Fruit fly (Drosophila melanogaster) whole organism, embryonic: ENCODE results near the gene Dyrk2.

Source experiments
- Aef1 ChIP-seq: fragments of 200-800 bp; sonication (Bioruptor generic); IDR thresholded peaks from 3 replicates; pipeline ENCODE4 v1.3.6; 2022; ENCODE audit warnings: missing biosample characterization, missing genetic modification characterization
- CG10209 ChIP-seq: fragments of 200-800 bp; sonication (Bioruptor generic); optimal IDR thresholded peaks from 3 replicates; lab custom pipeline; 2017; ENCODE audit warnings: missing biosample characterization, mild to moderate bottlenecking, missing genetic modification characterization, missing genetic modification reagents
- CG12659 ChIP-seq: fragments of 200-800 bp; sonication (Bioruptor generic); optimal IDR thresholded peaks from 3 replicates; lab custom pipeline; 2017; ENCODE audit warnings: mild to moderate bottlenecking, missing biosample characterization, missing genetic modification reagents, missing genetic modification characterization
- CG15601 ChIP-seq: fragments of 200-800 bp; sonication (Bioruptor generic); optimal IDR thresholded peaks from 3 replicates; lab custom pipeline; 2019; ENCODE audit warnings: missing biosample characterization, mild to moderate bottlenecking, missing genetic modification characterization, moderate library complexity
- CG18619 ChIP-seq: fragments of 200-800 bp; sonication (Bioruptor generic); optimal IDR thresholded peaks from 3 replicates; lab custom pipeline; 2017; ENCODE audit warnings: missing biosample characterization, mild to moderate bottlenecking, missing genetic modification characterization
- CG2202 ChIP-seq: fragments of 200-800 bp; sonication (Bioruptor generic); optimal IDR thresholded peaks from 2 replicates; lab custom pipeline; 2018; ENCODE audit warnings: missing biosample characterization, mild to moderate bottlenecking, missing genetic modification characterization
- CG31224 ChIP-seq: fragments of 200-800 bp; sonication (Bioruptor generic); IDR thresholded peaks from 2 replicates; pipeline ENCODE4 v1.3.6; 2022; ENCODE audit warnings: missing biosample characterization, missing genetic modification characterization
- CG43689 ChIP-seq: fragments of 200-800 bp; sonication (Bioruptor generic); IDR thresholded peaks from 2 replicates; pipeline ENCODE4 v1.3.6; 2022; ENCODE audit warnings: missing biosample characterization, missing genetic modification characterization
- CG4424 ChIP-seq: fragments of 200-800 bp; sonication (Bioruptor generic); optimal IDR thresholded peaks from 3 replicates; lab custom pipeline; 2016; ENCODE audit warnings: missing biosample characterization, missing genetic modification characterization
- CG4730 ChIP-seq: fragments of 200-800 bp; sonication (Bioruptor generic); IDR thresholded peaks from 2 replicates; pipeline ENCODE4 v1.3.6; 2022; ENCODE audit warnings: missing biosample characterization, missing genetic modification characterization
- CG6254 ChIP-seq: fragments of 200-800 bp; sonication (Bioruptor generic); optimal IDR thresholded peaks from 3 replicates; lab custom pipeline; 2017; ENCODE audit warnings: mild to moderate bottlenecking, missing biosample characterization, missing genetic modification reagents, missing genetic modification characterization
- CG7271 ChIP-seq: fragments of 200-800 bp; sonication (Bioruptor generic); optimal IDR thresholded peaks from 2 replicates; lab custom pipeline; 2018; ENCODE audit warnings: missing biosample characterization, mild to moderate bottlenecking, missing genetic modification characterization, moderate library complexity
- CG9797 ChIP-seq: fragments of 200-800 bp; sonication (Bioruptor generic); optimal IDR thresholded peaks from 3 replicates; lab custom pipeline; 2018; ENCODE audit warnings: missing biosample characterization, mild to moderate bottlenecking, missing genetic modification characterization
- CG9876 ChIP-seq: fragments of 200-800 bp; sonication (Bioruptor generic); optimal IDR thresholded peaks from 2 replicates; lab custom pipeline; 2016; ENCODE audit warnings: missing biosample characterization, missing genetic modification characterization
- D ChIP-seq, 2 experiments: fragments of 200-800 bp in 1 of 2; fragments of >200 bp in 1 of 2; sonication (Bioruptor generic) in 1 of 2; optimal IDR thresholded peaks; 2 replicates in 1 of 2; 3 replicates in 1 of 2; lab custom pipeline; 2017; ENCODE audit warnings: mild to moderate bottlenecking in 1 of 2, missing biosample characterization in 1 of 2, missing genetic modification characterization in 1 of 2, missing genetic modification reagents in 1 of 2
- Dbx ChIP-seq: fragments of 200-800 bp; sonication (Bioruptor generic); IDR thresholded peaks from 3 replicates; pipeline ENCODE4 v1.3.6; 2022; ENCODE audit warnings: missing biosample characterization, missing genetic modification characterization
- Dek ChIP-seq: fragments of 200-800 bp; sonication (Bioruptor generic); optimal IDR thresholded peaks from 3 replicates; lab custom pipeline; 2019; ENCODE audit warnings: missing biosample characterization, mild to moderate bottlenecking, missing genetic modification characterization, moderate library complexity
- Doc3 ChIP-seq: fragments of 200-800 bp; sonication (Bioruptor generic); IDR thresholded peaks from 3 replicates; pipeline ENCODE4 v1.3.6; 2022; ENCODE audit warnings: missing biosample characterization, missing genetic modification characterization; ENCODE audit not compliant: partially characterized antibody
- Ets65A ChIP-seq: fragments of 200-800 bp; sonication (Bioruptor generic); peaks from one replicate; lab custom pipeline; 2016; ENCODE audit warnings: missing biosample characterization, missing genetic modification characterization
- HLH4C ChIP-seq: fragments of 200-800 bp; sonication (Bioruptor generic); IDR thresholded peaks from 3 replicates; pipeline ENCODE4 v1.3.6; 2022; ENCODE audit warnings: missing biosample characterization, missing genetic modification characterization; ENCODE audit not compliant: partially characterized antibody
- Hr78 ChIP-seq, 2 experiments: fragments of 200-800 bp in 1 of 2; fragments of >200 bp in 1 of 2; sonication (Bioruptor generic) in 1 of 2; optimal IDR thresholded peaks; 2 replicates each; lab custom pipeline; 2017 to 2019; ENCODE audit warnings: missing biosample characterization in 2 of 2, missing genetic modification characterization in 2 of 2, mild to moderate bottlenecking in 1 of 2, moderate library complexity in 1 of 2
- Jarid2 ChIP-seq: fragments of 200-800 bp; sonication (Bioruptor generic); optimal IDR thresholded peaks from 3 replicates; lab custom pipeline; 2017; ENCODE audit warnings: mild to moderate bottlenecking, missing biosample characterization, missing genetic modification reagents, missing genetic modification characterization
- Lhr ChIP-seq: fragments of 200-800 bp; sonication (Bioruptor generic); optimal IDR thresholded peaks from 3 replicates; lab custom pipeline; 2017; ENCODE audit warnings: mild to moderate bottlenecking, missing biosample characterization, missing genetic modification reagents, missing genetic modification characterization
- Lpt ChIP-seq: fragments of >200 bp; optimal IDR thresholded peaks from 2 replicates; lab custom pipeline; 2018; ENCODE audit warnings: missing biosample characterization, missing genetic modification characterization
- Mes4 ChIP-seq: fragments of 200-800 bp; sonication (Bioruptor generic); optimal IDR thresholded peaks from 2 replicates; lab custom pipeline; 2016; ENCODE audit warnings: missing biosample characterization, missing genetic modification characterization
- Neu2 ChIP-seq: fragments of 200-800 bp; sonication (Bioruptor generic); optimal IDR thresholded peaks from 3 replicates; lab custom pipeline; 2016; ENCODE audit warnings: missing biosample characterization, missing genetic modification characterization, borderline replicate concordance
- Taf1 ChIP-seq: fragments of 200-800 bp; sonication (Bioruptor generic); IDR thresholded peaks from 2 replicates; pipeline ENCODE4 v1.3.6; 2022; ENCODE audit warnings: missing biosample characterization, missing genetic modification characterization
- Tbp ChIP-seq: fragments of >200 bp; optimal IDR thresholded peaks from 2 replicates; lab custom pipeline; 2018; ENCODE audit warnings: missing biosample characterization, missing genetic modification characterization
- az2 ChIP-seq: fragments of 200-800 bp; sonication (Bioruptor generic); optimal IDR thresholded peaks from 3 replicates; lab custom pipeline; 2016; ENCODE audit warnings: missing biosample characterization, missing genetic modification characterization
- chif ChIP-seq, 2 experiments: fragments of 200-800 bp; sonication (Bioruptor generic); optimal IDR thresholded peaks; 3 replicates each; lab custom pipeline; 2016; ENCODE audit warnings: missing biosample characterization in 2 of 2, missing genetic modification characterization in 2 of 2
- crc ChIP-seq: fragments of 200-800 bp; sonication (Bioruptor generic); optimal IDR thresholded peaks from 2 replicates; lab custom pipeline; 2016; ENCODE audit warnings: missing biosample characterization, missing genetic modification characterization
- dan ChIP-seq: fragments of 200-800 bp; sonication (Bioruptor generic); IDR thresholded peaks from 2 replicates; pipeline ENCODE4 v1.3.6; 2022; ENCODE audit warnings: missing biosample characterization, missing genetic modification characterization
- gt ChIP-seq: fragments of 200-800 bp; sonication (Bioruptor generic); IDR thresholded peaks from 2 replicates; pipeline ENCODE4 v1.3.6; 2022; ENCODE audit warnings: missing biosample characterization, missing genetic modification characterization
- hb ChIP-seq: fragments of 200-800 bp; sonication (Bioruptor generic); IDR thresholded peaks from 3 replicates; pipeline ENCODE4 v1.3.6; 2022; ENCODE audit warnings: missing biosample characterization, missing genetic modification characterization; ENCODE audit not compliant: partially characterized antibody
- jumu ChIP-seq: fragments of 200-800 bp; sonication (Bioruptor generic); optimal IDR thresholded peaks from 3 replicates; lab custom pipeline; 2016; ENCODE audit warnings: missing biosample characterization, missing genetic modification characterization
- lbe ChIP-seq: fragments of 200-800 bp; sonication (Bioruptor generic); optimal IDR thresholded peaks from 2 replicates; lab custom pipeline; 2016; ENCODE audit warnings: missing biosample characterization, mild to moderate bottlenecking, missing genetic modification characterization
- lilli ChIP-seq: fragments of 200-800 bp; sonication (Bioruptor generic); optimal IDR thresholded peaks from 3 replicates; lab custom pipeline; 2016; ENCODE audit warnings: missing biosample characterization, missing genetic modification characterization
- lov ChIP-seq, 2 experiments: fragments of 200-800 bp in 1 of 2; fragments of >200 bp in 1 of 2; sonication (Bioruptor generic) in 1 of 2; IDR thresholded peaks in 1 of 2; optimal IDR thresholded peaks in 1 of 2; 2 replicates in 1 of 2; 3 replicates in 1 of 2; pipeline versions ENCODE4 v1.3.6 to Lab custom; 2017 to 2022; ENCODE audit warnings: missing biosample characterization in 1 of 2, missing genetic modification characterization in 1 of 2
- mld ChIP-seq: fragments of 200-800 bp; sonication (Bioruptor generic); IDR thresholded peaks from 3 replicates; pipeline ENCODE4 v1.3.6; 2022; ENCODE audit warnings: missing biosample characterization, missing genetic modification characterization; ENCODE audit not compliant: partially characterized antibody
- pan ChIP-seq, 4 experiments: fragments of >200 bp in 3 of 4; fragments of 200-800 bp in 1 of 4; sonication (Bioruptor generic) in 1 of 4; optimal IDR thresholded peaks in 3 of 4; IDR thresholded peaks in 1 of 4; 2 replicates each; pipeline versions ENCODE4 v1.3.6 to Lab custom; 2017 to 2022; ENCODE audit warnings: missing biosample characterization in 2 of 4, missing genetic modification characterization in 2 of 4, mixed read lengths in 1 of 4
- peb ChIP-seq: fragments of 200-800 bp; sonication (Bioruptor generic); IDR thresholded peaks from 2 replicates; pipeline ENCODE4 v1.3.6; 2022; ENCODE audit warnings: missing biosample characterization, missing genetic modification characterization
- ranshi ChIP-seq: fragments of 200-800 bp; sonication (Bioruptor generic); IDR thresholded peaks from 2 replicates; pipeline ENCODE4 v1.3.6; 2022; ENCODE audit warnings: missing biosample characterization, missing genetic modification characterization
- sim ChIP-seq: fragments of 200-800 bp; sonication (Bioruptor generic); IDR thresholded peaks from 2 replicates; pipeline ENCODE4 v1.3.6; 2022; ENCODE audit warnings: missing biosample characterization, missing genetic modification characterization
- sima ChIP-seq: fragments of 200-800 bp; sonication (Bioruptor generic); optimal IDR thresholded peaks from 2 replicates; lab custom pipeline; 2016; ENCODE audit warnings: missing biosample characterization, missing genetic modification characterization
- sqz ChIP-seq: fragments of 200-800 bp; sonication (Bioruptor generic); optimal IDR thresholded peaks from 3 replicates; lab custom pipeline; 2018; ENCODE audit warnings: missing biosample characterization, mild to moderate bottlenecking, missing genetic modification characterization
- unc-4 ChIP-seq: fragments of 200-800 bp; sonication (Bioruptor generic); IDR thresholded peaks from 2 replicates; pipeline ENCODE4 v1.3.6; 2022; ENCODE audit warnings: missing biosample characterization, missing genetic modification characterization; ENCODE audit not compliant: partially characterized antibody
- zfh1 ChIP-seq: fragments of 200-800 bp; sonication (Bioruptor generic); IDR thresholded peaks from 3 replicates; pipeline ENCODE4 v1.3.6; 2022; ENCODE audit warnings: missing biosample characterization, missing genetic modification characterization

Dyrk2 gene

dm6 chr2L:14233896-14234626, at the start of gene Dyrk2 (continued):
- TF ChIP-seq gt (no peak), ranshi (GFP tag; lab: Robert Waterston, UW) (no peak), lov (optimal IDR thresholded peaks at IDR 0.05; lab: Kevin White, UChicago) (no peak), lov (GFP tag; IDR thresholded peaks at IDR 0.05; lab: Robert Waterston, UW) (0 out of 3 replicates have a peak, but pooled peaks have one; percentile 58), CG2202 (no peak), sim (no peak), crc (GFP tag; lab: Kevin White, UChicago) (no peak), Dek (tag; lab: Kevin White, UChicago) (peak; percentile 53), CG15601 (tag; lab: Kevin White, UChicago) (peak; percentile 33), D (optimal IDR thresholded peaks at IDR 0.05; lab: Kevin White, UChicago) (no peak), D (GFP tag; optimal IDR thresholded peaks at IDR 0.05; lab: Kevin White, UChicago) (peak; percentile 45), CG12659 (GFP tag; lab: Kevin White, UChicago) (peak; percentile 60), Doc3 (GFP tag; lab: Robert Waterston, UW) (no peak), dan (GFP tag; lab: Robert Waterston, UW) (no peak), CG9797 (GFP tag; lab: Kevin White, UChicago) (no peak), sqz (GFP tag; lab: Kevin White, UChicago) (peak; percentile 29), Hr78 (GFP tag; optimal IDR thresholded peaks at IDR 0.05; lab: Kevin White, UChicago) (no peak), CG7271 (tag; lab: Kevin White, UChicago) (no peak), chif (GFP tag; optimal IDR thresholded peaks at IDR 0.05; lab: Kevin White, UChicago) (no peak), HLH4C (GFP tag; lab: Robert Waterston, UW) (peak; percentile 51; the same call in 2 of the 3 replicates), Lpt (GFP tag; lab: Kevin White, UChicago) (no peak), az2 (GFP tag; lab: Kevin White, UChicago) (peak; percentile 43), CG4424 (GFP tag; lab: Kevin White, UChicago) (peak; percentile 24), CG18619 (GFP tag; lab: Kevin White, UChicago) (peak; percentile 41), unc-4 (no peak), sima (GFP tag; lab: Kevin White, UChicago) (no peak), Neu2 (no peak), lbe (GFP tag; lab: Kevin White, UChicago) (no peak), CG4730 (GFP tag; lab: Robert Waterston, UW) (no peak), CG43689 (GFP tag; lab: Robert Waterston, UW) (no peak), Tbp (GFP tag; lab: Kevin White, UChicago) (peak; percentile 80), Lhr (GFP tag; lab: Kevin White, UChicago) (no peak), zfh1 (peak; percentile 51; the same call in 1 of the 3 replicates), Mes4 (no peak), Jarid2 (GFP tag; lab: Kevin White, UChicago) (peak; percentile 99), CG9876 (GFP tag; lab: Kevin White, UChicago) (no peak), Dbx (GFP tag; lab: Robert Waterston, UW) (peak; percentile 54; the same call in 1 of the 3 replicates), CG31224 (GFP tag; lab: Robert Waterston, UW) (no peak), CG10209 (peak; percentile 42), CG6254 (GFP tag; lab: Kevin White, UChicago) (no peak), Taf1 (GFP tag; lab: Robert Waterston, UW) (no peak), pan (optimal IDR thresholded peaks at IDR 0.05; lab: Kevin White, UChicago) (no peak), pan (GFP tag; optimal IDR thresholded peaks at IDR 0.05 in 1 of 2, IDR thresholded peaks at IDR 0.05 in 1 of 2) (peak in 1 of 2 experiments; percentile 43), lilli (GFP tag; lab: Kevin White, UChicago) (peak; percentile 8), hb (GFP tag; lab: Robert Waterston, UW) (no peak), peb (GFP tag; lab: Robert Waterston, UW) (no peak), Ets65A (peak; percentile 59), mld (GFP tag; lab: Robert Waterston, UW) (no peak; the same call in 2 of the 3 replicates), Aef1 (GFP tag; lab: Robert Waterston, UW) (no peak), jumu (no peak)
